Worm (Caenorhabditis elegans): Measurements from ENCODE around the gene T27F7.12.
A peak's percentile ranks its signal among the peaks of the same experiment; 100 is the strongest.

DNA sequence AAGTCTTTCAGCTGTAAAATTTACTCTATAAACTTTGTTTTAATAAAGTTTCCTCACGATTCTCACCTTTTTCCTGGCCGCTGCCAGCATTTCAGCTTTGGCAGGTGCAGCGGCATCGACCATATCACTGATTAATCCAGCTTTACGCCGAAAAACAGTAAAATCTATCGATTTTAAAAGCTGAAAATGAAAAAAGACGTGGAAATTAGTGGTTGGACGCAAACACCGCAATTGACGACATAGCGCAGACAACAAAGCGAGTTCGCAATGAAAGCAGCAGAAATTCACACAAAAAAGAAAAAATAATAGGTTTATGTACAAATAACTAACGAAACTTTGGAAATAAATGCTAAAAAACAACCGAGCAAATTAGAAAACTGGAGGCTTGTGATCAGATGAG, 50.0 kb downstream of the T27F7.12 start, which contains the start of gene golg-2:
- TF ChIP-seq pha-4 (tag; optimal IDR thresholded peaks at IDR 0.05) (peak; percentile 37), nhr-25 (tag; optimal IDR thresholded peaks at IDR 0.05) (no peak), sea-2 (GFP tag; optimal IDR thresholded peaks at IDR 0.05) (no peak), ama-1 (optimal IDR thresholded peaks at IDR 0.05) (peak; percentile 47)
